Worm (Caenorhabditis elegans) whole organism, L4/young adult: ENCODE measurements around the gene glb-11.

ENCODE experiments used
- W03F9.2 ChIP-seq: fragments of 150-350 bp; optimal IDR thresholded peaks from 2 replicates; lab custom pipeline; 2014; ENCODE audit warnings: missing biosample characterization, missing genetic modification characterization
- him-1 ChIP-seq: sonication (generic microtip); optimal IDR thresholded peaks from 2 replicates; lab custom pipeline; 2016; ENCODE audit warnings: missing genotype, missing genetic modification reagents, missing genetic modification characterization, missing compliant biosample characterization

ce11 chrIII:4019801-4020200 is 27.8 kb upstream of the glb-11 start, which contains the start of gene snpc-3.4:
- peak; percentile 50 for TF ChIP-seq him-1 (tag; lab: Kevin White, UChicago)
- TF ChIP-seq W03F9.2 (tag; lab: Kevin White, UChicago) = peak; percentile 76
